Fruit fly (Drosophila melanogaster) S2 (cell line): Measurements from ENCODE around the gene disco-r.

Source experiments
- CG8478 ChIP-seq: fragments of >200 bp; optimal IDR thresholded peaks from 2 replicates; lab custom pipeline; 2018
- CTCF ChIP-seq, 2 experiments: fragments of >200 bp; optimal IDR thresholded peaks; 2 replicates each; lab custom pipeline; 2018

Gene disco-r

DNA sequence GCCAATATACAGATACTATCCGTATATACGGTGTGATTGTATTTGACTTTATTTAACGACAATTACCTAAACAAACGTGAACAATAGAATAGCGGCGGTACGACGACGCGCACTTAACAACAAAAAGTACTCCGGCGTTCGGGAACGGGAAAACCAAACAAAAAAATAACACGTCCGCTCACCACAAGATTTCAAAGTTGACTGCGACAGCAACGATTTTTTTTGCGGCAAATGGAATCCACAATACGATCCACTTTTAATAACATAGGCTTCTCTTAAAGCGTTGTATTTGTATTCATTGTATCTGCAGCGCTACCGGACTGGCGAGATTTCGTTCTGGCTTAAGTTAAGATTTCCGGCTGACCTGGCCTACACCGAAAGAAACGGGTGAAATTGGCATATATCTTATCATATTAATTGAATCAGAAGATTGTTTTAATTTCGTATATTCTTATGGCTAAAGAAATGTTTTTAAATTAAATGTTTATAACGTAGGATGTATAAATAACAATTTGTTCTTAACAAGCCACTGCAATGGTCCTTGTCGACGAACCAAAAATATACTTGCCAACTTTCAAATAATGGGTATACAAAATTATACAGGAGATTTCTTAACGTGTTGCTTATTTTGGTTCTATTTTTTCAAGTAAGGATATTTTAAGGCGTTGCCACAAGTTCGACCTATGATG lies 43.9 kb downstream of the disco-r start, which contains the start of the genes CG42353 and CG42354:
Gene CG42353, minus strand, starts transcription at position 209 of the 689 bp plus-strand sequence.
Gene CG42354, minus strand, starts transcription at position 209 of the 689 bp plus-strand sequence.
- peak; percentile 37 to 57 for TF ChIP-seq CTCF (optimal IDR thresholded peaks at IDR 0.05; lab: Kevin White, UChicago)
- no peak for TF ChIP-seq CG8478 (lab: Kevin White, UChicago)

dm6 chrX:16104056-16104737 lies 44.6 kb downstream of the disco-r start:
- TF ChIP-seq CTCF (optimal IDR thresholded peaks at IDR 0.05; lab: Kevin White, UChicago) (no peak), CG8478 (lab: Kevin White, UChicago) (no peak)

DNA sequence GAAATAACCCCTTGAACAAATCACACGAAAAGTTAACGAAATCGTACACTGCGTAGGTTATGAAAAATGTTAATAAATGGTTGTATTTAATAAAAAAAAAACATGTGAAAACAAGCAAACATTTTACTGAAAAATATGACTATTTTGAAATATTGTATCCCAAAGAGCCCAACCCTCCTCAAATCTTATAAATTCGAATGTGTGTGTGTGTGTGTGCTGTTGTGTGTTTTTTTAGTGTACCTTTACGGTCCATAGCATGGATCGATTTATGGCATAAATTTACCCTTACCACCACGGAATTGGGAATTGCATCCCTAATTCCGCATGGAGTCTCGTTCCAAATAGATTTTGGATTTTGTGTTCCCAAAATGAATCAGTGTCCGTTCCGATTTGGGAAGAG lies 45.3 kb downstream of the disco-r start:
- no peak for TF ChIP-seq CG8478 (lab: Kevin White, UChicago)
- no peak for TF ChIP-seq CTCF (optimal IDR thresholded peaks at IDR 0.05; lab: Kevin White, UChicago)

DNA sequence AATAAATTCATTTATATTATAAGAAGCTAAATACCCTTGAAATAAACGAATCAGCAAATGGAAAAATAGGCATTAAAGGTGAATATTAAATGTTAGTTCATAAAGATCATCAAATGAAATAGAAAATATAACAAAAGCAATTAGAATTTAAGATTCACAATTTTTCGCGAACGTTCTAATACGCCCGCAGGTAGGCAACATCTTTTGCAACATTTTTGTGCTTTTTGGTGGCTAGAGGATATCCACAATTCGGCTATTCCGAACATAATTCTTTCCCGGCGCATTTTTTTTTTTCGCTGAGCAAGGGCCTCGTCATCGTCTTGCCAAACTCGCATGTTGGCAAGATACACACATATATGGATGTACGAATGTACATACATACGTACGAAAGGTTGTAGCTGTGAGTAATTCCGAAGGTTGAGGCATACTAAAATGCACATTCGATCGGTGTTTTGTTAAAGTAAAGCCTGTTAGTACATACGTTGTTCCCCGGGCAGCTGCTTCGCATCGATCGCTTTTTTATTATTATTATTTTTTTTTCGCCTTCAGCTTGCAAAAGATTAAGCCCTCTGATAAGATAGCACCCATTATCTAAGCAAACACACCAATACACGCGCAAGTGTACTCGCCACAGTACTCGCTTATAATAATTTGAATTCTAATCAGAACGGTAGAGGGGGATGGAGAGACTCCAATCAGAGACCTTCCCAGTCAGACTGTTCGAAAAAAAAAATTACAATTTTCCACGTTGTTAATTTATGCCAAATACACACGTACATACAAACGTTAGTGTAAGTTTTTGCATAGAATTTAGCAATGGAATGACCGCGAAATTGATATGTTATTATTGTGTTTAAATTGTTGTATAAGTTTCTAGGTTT lies 46.2 kb downstream of the disco-r start:
- TF ChIP-seq CG8478 (lab: Kevin White, UChicago) (no peak), CTCF (optimal IDR thresholded peaks at IDR 0.05; lab: Kevin White, UChicago) (no peak)

dm6 chrX:16100726-16101351 lies 47.9 kb downstream of the disco-r start:
- no peak for TF ChIP-seq CTCF (optimal IDR thresholded peaks at IDR 0.05; lab: Kevin White, UChicago)
- TF ChIP-seq CG8478 (lab: Kevin White, UChicago) = no peak

DNA sequence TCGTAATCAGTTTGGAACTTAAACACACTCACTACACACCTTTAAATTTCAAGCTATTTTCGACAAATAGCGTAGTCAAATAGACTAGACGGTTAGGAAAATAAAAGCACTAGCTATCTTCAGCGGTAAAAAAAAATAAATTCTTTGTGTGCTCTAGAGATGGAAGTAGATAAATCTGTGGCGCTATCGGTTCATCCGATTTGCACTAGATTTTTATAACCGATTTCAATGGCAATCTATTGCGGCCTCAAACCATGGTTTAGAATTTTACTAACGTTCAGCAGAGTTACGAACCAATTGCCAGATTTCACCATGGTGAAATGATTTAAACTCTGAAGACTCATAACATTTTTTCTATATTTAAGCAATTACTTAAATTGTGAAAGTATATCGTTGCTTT lies 52.3 kb downstream of the disco-r start:
- TF ChIP-seq CTCF (optimal IDR thresholded peaks at IDR 0.05; lab: Kevin White, UChicago) = peak; percentile 51 to 71
- no peak for TF ChIP-seq CG8478 (lab: Kevin White, UChicago)

- no peak for TF ChIP-seq CTCF (optimal IDR thresholded peaks at IDR 0.05; lab: Kevin White, UChicago)
- TF ChIP-seq CG8478 (lab: Kevin White, UChicago) = no peak
Measured at dm6 chrX:16092614-16093280, 56.0 kb downstream of the disco-r start.

- no peak for TF ChIP-seq CTCF (optimal IDR thresholded peaks at IDR 0.05; lab: Kevin White, UChicago)
- TF ChIP-seq CG8478 (lab: Kevin White, UChicago) = no peak
Measured at dm6 chrX:16091431-16091990, 57.3 kb downstream of the disco-r start, which contains the start of gene Tob. Gene Tob, minus strand, starts transcription at chrX:16091495.

dm6 chrX:16090179-16091144 lies 58.3 kb downstream of the disco-r start:
- TF ChIP-seq CTCF (optimal IDR thresholded peaks at IDR 0.05; lab: Kevin White, UChicago) (no peak), CG8478 (lab: Kevin White, UChicago) (no peak)

DNA sequence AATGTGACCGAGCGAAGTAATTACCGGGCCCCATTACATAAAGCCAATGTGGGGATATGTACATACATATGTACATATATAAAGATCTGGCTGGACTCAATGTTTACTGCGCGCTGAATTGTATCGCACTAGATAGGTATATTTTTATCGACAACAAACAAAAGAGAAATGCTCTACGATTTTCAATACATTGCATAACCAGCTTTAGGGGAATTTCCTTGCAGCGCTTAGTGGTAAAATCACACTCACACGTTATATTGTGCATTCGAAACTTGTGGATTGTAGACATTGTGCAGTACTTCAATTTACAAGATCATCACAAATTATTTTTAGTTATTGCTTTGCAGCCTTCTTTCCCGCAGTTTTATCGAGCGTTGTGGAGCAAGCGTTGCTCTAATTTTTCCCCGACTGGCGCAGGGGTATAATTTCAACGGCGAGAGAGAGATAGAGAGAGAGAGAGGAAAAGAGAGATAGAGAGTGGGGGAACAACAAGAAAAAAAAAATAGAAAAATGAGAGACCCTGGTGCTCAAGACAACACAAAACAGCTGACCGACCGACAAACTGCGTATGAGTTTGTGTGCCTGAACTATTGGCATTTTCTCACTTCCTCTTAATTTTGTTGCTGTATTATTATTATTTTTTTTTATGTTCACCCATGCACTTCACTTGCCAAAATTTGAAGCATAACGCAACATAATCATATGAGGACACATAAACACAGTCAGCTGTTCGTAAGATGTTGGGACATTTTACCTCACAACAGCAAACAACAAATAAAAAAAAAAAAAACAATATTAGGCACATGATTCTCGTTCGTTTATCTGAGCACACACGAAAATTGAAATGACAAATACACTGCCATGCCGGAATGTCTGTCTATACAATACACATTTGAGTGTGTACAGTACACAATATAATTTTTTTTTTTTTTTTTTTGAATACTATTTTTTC lies 59.5 kb downstream of the disco-r start:
- TF ChIP-seq CTCF (optimal IDR thresholded peaks at IDR 0.05; lab: Kevin White, UChicago) = no peak
- TF ChIP-seq CG8478 (lab: Kevin White, UChicago) = no peak

DNA sequence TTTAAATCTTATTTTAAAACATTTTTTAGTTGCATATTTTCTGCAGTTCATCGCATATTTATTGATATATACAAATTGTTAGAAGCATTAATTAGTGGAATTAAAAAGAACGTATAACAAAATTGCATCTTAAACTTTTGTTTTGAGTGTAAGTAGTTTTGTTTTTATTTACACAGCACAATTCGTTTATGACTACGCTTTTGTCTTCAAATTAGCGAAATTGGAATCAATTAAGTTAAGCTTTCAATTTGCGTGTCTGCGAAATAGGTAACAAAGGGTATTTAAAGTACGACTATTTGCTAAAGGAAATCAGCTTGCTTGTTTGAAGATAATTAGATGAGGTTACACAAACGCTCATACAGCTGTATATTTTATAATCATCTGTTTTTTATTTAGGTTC lies 60.5 kb downstream of the disco-r start:
- TF ChIP-seq CG8478 (lab: Kevin White, UChicago) (no peak), CTCF (optimal IDR thresholded peaks at IDR 0.05; lab: Kevin White, UChicago) (no peak)
